Worm (Caenorhabditis elegans) whole organism, L3 larva: Measurements from ENCODE around the gene K05F1.1.

Experiments used
- R02D3.7 ChIP-seq: fragments of 150-350 bp; optimal IDR thresholded peaks from 2 replicates; lab custom pipeline; 2014; ENCODE audit warnings: missing biosample characterization, missing genetic modification characterization
- ZK546.5 ChIP-seq: sonication (generic microtip); optimal IDR thresholded peaks from 2 replicates; lab custom pipeline; 2017; ENCODE audit warnings: missing biosample characterization, missing genetic modification characterization
- ama-1 ChIP-seq: fragments of 150-350 bp; optimal IDR thresholded peaks from 2 replicates; lab custom pipeline; 2018
- ceh-16 ChIP-seq: sonication (generic microtip); optimal IDR thresholded peaks from 2 replicates; lab custom pipeline; 2017; ENCODE audit warnings: missing biosample characterization, missing genetic modification characterization
- ceh-28 ChIP-seq: fragments of 150-350 bp; optimal IDR thresholded peaks from 2 replicates; lab custom pipeline; 2014; ENCODE audit warnings: missing biosample characterization, missing genetic modification reagents, missing genetic modification characterization
- ceh-82 ChIP-seq: fragments of 150-350 bp; optimal IDR thresholded peaks from 2 replicates; lab custom pipeline; 2014; ENCODE audit warnings: missing biosample characterization, missing genetic modification characterization
- daf-12 ChIP-seq: fragments of 150-350 bp; optimal IDR thresholded peaks from 2 replicates; lab custom pipeline; 2014; ENCODE audit warnings: missing biosample characterization, missing genetic modification reagents, missing genetic modification characterization
- egl-5 ChIP-seq: fragments of 150-350 bp; optimal IDR thresholded peaks from 2 replicates; lab custom pipeline; 2017; ENCODE audit warnings: missing biosample characterization, missing genetic modification reagents, missing genetic modification characterization, inconsistent platforms
- elt-1 ChIP-seq: fragments of 150-350 bp; optimal IDR thresholded peaks from 2 replicates; lab custom pipeline; 2014; ENCODE audit warnings: missing biosample characterization, missing genetic modification characterization
- elt-2 ChIP-seq: sonication (generic microtip); optimal IDR thresholded peaks from 2 replicates; lab custom pipeline; 2016; ENCODE audit warnings: missing genetic modification reagents, mild to moderate bottlenecking, missing genetic modification characterization, missing compliant biosample characterization
- eor-1 ChIP-seq, 2 experiments: fragments of 150-350 bp; optimal IDR thresholded peaks; 2 replicates each; lab custom pipeline; 2014 to 2018; ENCODE audit warnings: missing biosample characterization in 2 of 2, missing genetic modification characterization in 2 of 2
- fkh-10 ChIP-seq: sonication (generic microtip); optimal IDR thresholded peaks from 2 replicates; lab custom pipeline; 2017; ENCODE audit warnings: missing biosample characterization, missing genetic modification reagents, missing genetic modification characterization
- hmg-11 ChIP-seq: sonication (generic microtip); optimal IDR thresholded peaks from 2 replicates; lab custom pipeline; 2016; ENCODE audit warnings: missing genetic modification characterization, missing compliant biosample characterization
- lin-15B ChIP-seq: fragments of 150-350 bp; optimal IDR thresholded peaks from 2 replicates; lab custom pipeline; 2014; ENCODE audit warnings: missing biosample characterization, missing genetic modification characterization
- lin-39 ChIP-seq: fragments of 150-350 bp; optimal IDR thresholded peaks from 2 replicates; lab custom pipeline; 2018; ENCODE audit warnings: missing biosample characterization, missing genetic modification reagents, missing genetic modification characterization
- mml-1 ChIP-seq: fragments of 150-350 bp; sonication (generic microtip); optimal IDR thresholded peaks from 3 replicates; lab custom pipeline; 2014; ENCODE audit warnings: missing biosample characterization, missing genetic modification characterization
- nfya-1 ChIP-seq: sonication (generic microtip); optimal IDR thresholded peaks from 2 replicates; lab custom pipeline; 2017; ENCODE audit warnings: missing genetic modification characterization, mild to moderate bottlenecking, missing compliant biosample characterization, antibody characterized with exemption, moderate library complexity; ENCODE audit not compliant: insufficient read depth
- nhr-11 ChIP-seq: fragments of 150-350 bp; optimal IDR thresholded peaks from 2 replicates; lab custom pipeline; 2014; ENCODE audit warnings: missing biosample characterization, missing genetic modification characterization
- nhr-12 ChIP-seq: fragments of 150-350 bp; optimal IDR thresholded peaks from 2 replicates; lab custom pipeline; 2014; ENCODE audit warnings: missing biosample characterization, missing genetic modification characterization
- nhr-23 ChIP-seq: fragments of 150-350 bp; optimal IDR thresholded peaks from 2 replicates; lab custom pipeline; 2014; ENCODE audit warnings: missing biosample characterization, missing genetic modification reagents, missing genetic modification characterization
- nhr-237 ChIP-seq: fragments of 150-350 bp; optimal IDR thresholded peaks from 2 replicates; lab custom pipeline; 2014; ENCODE audit warnings: missing biosample characterization, missing genetic modification characterization
- nhr-25 ChIP-seq: sonication (generic microtip); optimal IDR thresholded peaks from 2 replicates; lab custom pipeline; 2017; ENCODE audit warnings: missing biosample characterization, missing genetic modification characterization
- nhr-28 ChIP-seq: fragments of 150-350 bp; optimal IDR thresholded peaks from 2 replicates; lab custom pipeline; 2014; ENCODE audit warnings: missing biosample characterization, missing genetic modification characterization
- nhr-43 ChIP-seq: sonication (generic microtip); optimal IDR thresholded peaks from 2 replicates; lab custom pipeline; 2016; ENCODE audit warnings: mild to moderate bottlenecking, missing genetic modification characterization, missing compliant biosample characterization; ENCODE audit not compliant: poor library complexity, severe bottlenecking
- nhr-67 ChIP-seq: fragments of 150-350 bp; optimal IDR thresholded peaks from 2 replicates; lab custom pipeline; 2014; ENCODE audit warnings: missing biosample characterization, missing genetic modification characterization
- nhr-76 ChIP-seq: fragments of 150-350 bp; sonication (generic microtip); optimal IDR thresholded peaks from 5 replicates; lab custom pipeline; 2014; ENCODE audit warnings: missing biosample characterization, missing genetic modification characterization
- nhr-77 ChIP-seq: fragments of 150-350 bp; optimal IDR thresholded peaks from 2 replicates; lab custom pipeline; 2014; ENCODE audit warnings: missing biosample characterization, missing genetic modification characterization
- pha-4 ChIP-seq: fragments of 150-350 bp; optimal IDR thresholded peaks from 2 replicates; lab custom pipeline; 2014; ENCODE audit warnings: missing biosample characterization, missing genetic modification reagents, missing genetic modification characterization
- sea-2 ChIP-seq: fragments of 150-350 bp; sonication (generic microtip); optimal IDR thresholded peaks from 4 replicates; lab custom pipeline; 2014; ENCODE audit warnings: missing biosample characterization, missing genetic modification reagents, missing genetic modification characterization
- skn-1 ChIP-seq: fragments of 150-350 bp; optimal IDR thresholded peaks from 2 replicates; lab custom pipeline; 2014; ENCODE audit warnings: missing biosample characterization, missing genetic modification characterization
- snpc-4 ChIP-seq: fragments of 150-350 bp; optimal IDR thresholded peaks from 2 replicates; lab custom pipeline; 2014; ENCODE audit warnings: missing biosample characterization, missing genetic modification characterization
- unc-39 ChIP-seq: sonication (generic microtip); optimal IDR thresholded peaks from 4 replicates; lab custom pipeline; 2017; ENCODE audit warnings: missing biosample characterization, missing genetic modification characterization
- zag-1 ChIP-seq: fragments of 150-350 bp; optimal IDR thresholded peaks from 2 replicates; lab custom pipeline; 2014; ENCODE audit warnings: missing biosample characterization, missing genetic modification characterization
- ztf-4 ChIP-seq: fragments of 150-350 bp; optimal IDR thresholded peaks from 2 replicates; lab custom pipeline; 2014; ENCODE audit warnings: missing biosample characterization, missing genetic modification characterization

Gene K05F1.1

DNA sequence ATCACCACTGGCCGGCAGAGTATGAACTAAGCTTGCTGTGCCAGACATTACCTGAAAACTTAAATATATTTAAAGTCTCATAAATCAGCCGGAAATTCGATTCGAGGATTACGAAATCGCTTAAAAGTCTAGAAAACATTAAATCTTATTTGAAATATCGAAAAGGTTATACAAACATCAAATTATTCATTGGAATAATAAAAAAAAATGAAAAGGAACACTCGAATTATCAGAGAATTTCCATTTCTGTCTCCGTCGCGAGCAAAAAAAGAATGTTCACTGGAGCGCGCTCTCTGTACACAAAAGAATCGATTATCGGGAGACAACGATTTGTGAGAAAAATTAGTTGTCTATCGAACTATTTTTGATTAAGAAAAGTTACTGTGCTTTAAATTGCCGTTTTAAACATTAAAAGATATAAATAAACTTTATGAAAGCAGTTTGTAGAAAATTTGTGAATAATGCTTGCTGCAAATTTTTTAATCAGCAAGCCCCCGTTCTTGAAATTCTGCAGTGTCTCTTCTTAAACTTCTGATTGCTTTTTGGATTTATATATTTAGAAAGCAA lies 35.1 kb downstream of the K05F1.1 start, which contains the start of gene fzo-1:
fzo-1 (minus strand) TSS at position 51 of the 567 bp plus-strand sequence.
- peak; percentile 72 for TF ChIP-seq pha-4
- peak; percentile 47 for TF ChIP-seq elt-2 (tag; lab: Kevin White, UChicago)
- peak; percentile 29 for TF ChIP-seq snpc-4 (tag; lab: Kevin White, UChicago)
- TF ChIP-seq fkh-10 (GFP tag; lab: Kevin White, UChicago): peak; percentile 22
- TF ChIP-seq ceh-82 (tag; lab: Kevin White, UChicago): no peak
- no peak for TF ChIP-seq elt-1 (tag; lab: Kevin White, UChicago)
- TF ChIP-seq lin-39 (tag; lab: Kevin White, UChicago): no peak
- no peak for TF ChIP-seq skn-1 (tag; lab: Kevin White, UChicago)
- TF ChIP-seq nfya-1 (tag; lab: Kevin White, UChicago): peak; percentile 60
- no peak for TF ChIP-seq nhr-237
- no peak for TF ChIP-seq sea-2 (GFP tag; lab: Kevin White, UChicago)
- peak; percentile 52 for TF ChIP-seq lin-15B (tag; lab: Kevin White, UChicago)
- TF ChIP-seq nhr-77 (tag; lab: Kevin White, UChicago): no peak
- no peak for TF ChIP-seq nhr-23 (tag; lab: Kevin White, UChicago)
- no peak for TF ChIP-seq ceh-28 (tag; lab: Kevin White, UChicago)
- no peak for TF ChIP-seq nhr-67
- no peak for TF ChIP-seq nhr-25
- TF ChIP-seq hmg-11 (tag; lab: Kevin White, UChicago): no peak

DNA sequence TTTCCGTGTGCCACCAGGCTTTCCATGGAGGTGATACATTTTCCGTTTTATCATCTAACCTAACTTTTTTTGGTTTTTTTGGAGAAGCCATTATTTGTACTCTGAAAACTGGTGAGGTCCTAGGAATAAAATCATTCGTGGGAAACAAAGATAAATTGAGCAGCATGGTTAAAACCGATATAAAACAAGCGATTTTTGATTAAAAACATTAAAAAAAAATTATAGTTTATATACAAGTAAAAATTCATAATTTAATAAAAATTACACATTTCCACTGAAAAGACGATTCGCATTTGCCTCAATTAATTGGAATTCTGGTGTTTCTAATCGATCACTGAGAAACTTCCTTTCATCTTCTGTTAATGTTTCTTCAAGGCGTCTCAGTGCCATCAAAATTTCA lies 37.3 kb downstream of the K05F1.1 start, which contains the start of gene ZK1248.15:
ZK1248.15 (minus strand) TSS at position 101 of the 400 bp plus-strand sequence.
- TF ChIP-seq nhr-12 (tag; lab: Kevin White, UChicago): no peak
- no peak for TF ChIP-seq ZK546.5
- no peak for TF ChIP-seq eor-1 (tag; optimal IDR thresholded peaks at IDR 0.05; lab: Kevin White, UChicago)
- TF ChIP-seq daf-12 (tag; lab: Kevin White, UChicago): no peak
- no peak for TF ChIP-seq ceh-28 (tag; lab: Kevin White, UChicago)
- no peak for TF ChIP-seq mml-1 (tag; lab: Kevin White, UChicago)
- TF ChIP-seq ztf-4 (tag; lab: Kevin White, UChicago): no peak
- TF ChIP-seq nhr-23 (tag; lab: Kevin White, UChicago): no peak
- no peak for TF ChIP-seq nhr-43
- TF ChIP-seq unc-39: no peak
- TF ChIP-seq nhr-11 (tag; lab: Kevin White, UChicago): no peak
- no peak for TF ChIP-seq lin-15B (tag; lab: Kevin White, UChicago)
- TF ChIP-seq pha-4: no peak

DNA sequence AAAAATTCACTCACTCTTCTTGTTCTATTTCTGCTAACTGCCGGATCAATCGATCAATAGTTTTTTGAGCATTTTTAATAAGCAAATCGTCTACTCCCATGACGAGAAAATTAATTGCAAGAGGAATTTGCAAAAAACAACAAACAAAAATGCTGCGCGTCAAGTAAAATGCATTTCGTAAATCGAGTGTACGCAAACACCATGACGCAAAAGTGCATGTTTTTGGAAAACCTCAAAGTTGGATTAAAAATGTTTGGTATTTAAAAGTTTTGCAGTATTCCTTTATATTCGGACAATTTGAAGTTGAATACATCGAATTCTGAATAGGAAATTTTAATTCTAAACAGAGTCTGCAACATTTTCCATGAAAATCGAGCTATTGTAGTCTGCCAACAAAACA lies 38.0 kb downstream of the K05F1.1 start, which contains the start of gene ZK1248.19:
ZK1248.19 (minus strand) TSS at position 188 of the 400 bp plus-strand sequence.
- TF ChIP-seq pha-4 (peak; percentile 25), elt-2 (tag; lab: Kevin White, UChicago) (no peak), egl-5 (tag; lab: Kevin White, UChicago) (no peak), nhr-77 (tag; lab: Kevin White, UChicago) (no peak), zag-1 (no peak), snpc-4 (tag; lab: Kevin White, UChicago) (peak; percentile 0), nfya-1 (tag; lab: Kevin White, UChicago) (peak; percentile 28), nhr-23 (tag; lab: Kevin White, UChicago) (no peak), lin-15B (tag; lab: Kevin White, UChicago) (peak; percentile 4), R02D3.7 (tag; lab: Kevin White, UChicago) (peak; percentile 88), ceh-82 (tag; lab: Kevin White, UChicago) (no peak), ceh-16 (no peak), nhr-76 (tag; lab: Kevin White, UChicago) (no peak), ama-1 (lab: Kevin White, UChicago) (peak; percentile 6), ZK546.5 (no peak), nhr-25 (no peak), nhr-28 (tag; lab: Kevin White, UChicago) (no peak), ceh-28 (tag; lab: Kevin White, UChicago) (no peak), hmg-11 (tag; lab: Kevin White, UChicago) (peak; percentile 42)

DNA sequence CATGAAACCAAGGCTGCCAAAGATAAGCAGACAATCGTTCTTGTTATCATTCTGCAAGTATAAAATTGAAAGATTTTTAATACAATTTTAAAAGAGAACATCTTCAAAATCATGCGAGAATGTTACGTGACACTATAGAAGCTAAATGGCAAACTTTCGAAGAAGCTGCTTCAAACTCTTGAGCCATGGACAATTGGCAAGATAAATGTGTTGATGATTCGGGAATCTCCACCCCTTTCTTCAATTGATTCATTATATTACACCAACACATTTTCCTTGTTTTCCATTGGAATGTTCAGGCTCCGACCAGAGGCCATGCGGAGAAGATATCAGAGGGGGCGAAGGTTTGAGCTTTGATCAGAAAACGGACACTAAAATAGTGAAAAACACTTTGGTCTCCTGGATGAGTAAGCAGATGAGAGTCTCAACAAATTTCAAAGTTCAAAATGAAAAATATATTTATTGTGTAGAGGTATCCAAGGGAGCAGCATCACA lies 39.9 kb downstream of the K05F1.1 start, which contains the start of gene lec-5:
lec-5 (minus strand) TSS at position 51 of the 495 bp plus-strand sequence.
- TF ChIP-seq ama-1 (lab: Kevin White, UChicago): no peak
- TF ChIP-seq lin-39 (tag; lab: Kevin White, UChicago): peak; percentile 9
